Worm (Caenorhabditis elegans): ENCODE results near the gene Y45F10C.2.
"Not testable (repeated sequence)": the region's sequence is repeated elsewhere in the genome, so short reads cannot be mapped to it uniquely, and the experiment has no call there.

DNA sequence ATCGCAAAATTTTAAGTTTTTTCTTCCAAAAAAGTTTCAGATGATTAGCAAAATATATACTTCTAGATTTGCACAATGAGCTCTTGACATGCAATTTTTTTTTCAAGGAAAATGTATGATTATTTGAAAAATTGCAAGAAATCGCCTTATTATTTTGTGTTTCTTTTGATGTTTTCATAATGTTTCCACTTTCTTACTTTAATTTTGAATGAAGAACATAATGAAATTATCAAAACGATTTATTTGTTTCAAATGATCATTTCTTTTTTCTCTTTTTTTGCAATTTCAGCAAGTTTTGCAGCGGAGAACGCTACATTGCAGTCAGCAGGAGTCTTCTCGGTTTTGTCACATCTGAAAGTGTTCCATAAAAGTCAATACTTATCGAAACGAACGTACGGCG lies 10.4 kb downstream of the Y45F10C.2 start, which contains the start of gene Y45F10C.6:
- not testable (repeated sequence) for TF ChIP-seq F10B5.3 (tag; optimal IDR thresholded peaks at IDR 0.05); lin-13 (GFP tag; optimal IDR thresholded peaks at IDR 0.05); ztf-11 (tag; optimal IDR thresholded peaks at IDR 0.05); nhr-77 (tag; optimal IDR thresholded peaks at IDR 0.05); zfp-3 (GFP tag; conservative IDR thresholded peaks at IDR 0.05); unc-62 (GFP tag; optimal IDR thresholded peaks at IDR 0.05 in 1 of 2); unc-62 (tag; optimal IDR thresholded peaks at IDR 0.05); ZK546.5 (tag; optimal IDR thresholded peaks at IDR 0.05)
